Fruit fly (Drosophila melanogaster) whole organism, embryonic: ENCODE results near the gene CG34278.
A peak's percentile ranks its signal among the peaks of the same experiment; 100 is the strongest.

Experiments used
- Blimp-1 ChIP-seq: fragments of 200-800 bp; sonication (Bioruptor generic); optimal IDR thresholded peaks from 3 replicates; lab custom pipeline; 2018; ENCODE audit warnings: missing biosample characterization, missing genetic modification characterization, mild to moderate bottlenecking, moderate library complexity, missing genetic modification reagents
- CG10209 ChIP-seq: fragments of 200-800 bp; sonication (Bioruptor generic); optimal IDR thresholded peaks from 3 replicates; lab custom pipeline; 2017; ENCODE audit warnings: missing biosample characterization, mild to moderate bottlenecking, missing genetic modification characterization, missing genetic modification reagents
- CG10959 ChIP-seq: fragments of 200-800 bp; sonication (Bioruptor generic); IDR thresholded peaks from 2 replicates; pipeline ENCODE4 v1.3.6; 2022; ENCODE audit warnings: missing biosample characterization, missing genetic modification characterization
- CG11247 ChIP-seq: fragments of 200-800 bp; sonication (Bioruptor generic); IDR thresholded peaks from 2 replicates; pipeline ENCODE4 v1.3.6; 2022; ENCODE audit warnings: missing biosample characterization, missing genetic modification characterization
- CG11723 ChIP-seq: fragments of 200-800 bp; sonication (Bioruptor generic); optimal IDR thresholded peaks from 2 replicates; lab custom pipeline; 2017; ENCODE audit warnings: missing biosample characterization, mild to moderate bottlenecking, missing genetic modification characterization
- CG12104 ChIP-seq: fragments of 200-800 bp; sonication (Bioruptor generic); optimal IDR thresholded peaks from 3 replicates; lab custom pipeline; 2016; ENCODE audit warnings: missing biosample characterization, missing genetic modification characterization
- CG12659 ChIP-seq: fragments of 200-800 bp; sonication (Bioruptor generic); optimal IDR thresholded peaks from 3 replicates; lab custom pipeline; 2017; ENCODE audit warnings: mild to moderate bottlenecking, missing biosample characterization, missing genetic modification reagents, missing genetic modification characterization
- CG12769 ChIP-seq: fragments of 200-800 bp; sonication (Bioruptor generic); optimal IDR thresholded peaks from 2 replicates; lab custom pipeline; 2019; ENCODE audit warnings: missing biosample characterization, mild to moderate bottlenecking, missing genetic modification characterization, moderate library complexity
- CG17612 ChIP-seq: fragments of 200-800 bp; sonication (Bioruptor generic); IDR thresholded peaks from 2 replicates; pipeline ENCODE4 v1.3.6; 2022; ENCODE audit warnings: missing biosample characterization, missing genetic modification characterization
- CG2120 ChIP-seq: fragments of 200-800 bp; sonication (Bioruptor generic); optimal IDR thresholded peaks from 3 replicates; lab custom pipeline; 2016; ENCODE audit warnings: missing biosample characterization, missing genetic modification characterization
- CG2129 ChIP-seq: fragments of 200-800 bp; sonication (Bioruptor generic); IDR thresholded peaks from 2 replicates; pipeline ENCODE4 v1.3.6; 2022; ENCODE audit warnings: missing biosample characterization, missing genetic modification characterization; ENCODE audit not compliant: partially characterized antibody
- CG4282 ChIP-seq: fragments of 200-800 bp; sonication (Bioruptor generic); optimal IDR thresholded peaks from 2 replicates; lab custom pipeline; 2016; ENCODE audit warnings: missing biosample characterization, missing genetic modification characterization
- CG4617 ChIP-seq: fragments of 200-800 bp; sonication (Bioruptor generic); optimal IDR thresholded peaks from 3 replicates; lab custom pipeline; 2016; ENCODE audit warnings: missing biosample characterization, missing genetic modification characterization, borderline replicate concordance
- CG4730 ChIP-seq: fragments of 200-800 bp; sonication (Bioruptor generic); IDR thresholded peaks from 2 replicates; pipeline ENCODE4 v1.3.6; 2022; ENCODE audit warnings: missing biosample characterization, missing genetic modification characterization
- CG7839 ChIP-seq: fragments of 200-800 bp; sonication (Bioruptor generic); optimal IDR thresholded peaks from 3 replicates; lab custom pipeline; 2018; ENCODE audit warnings: missing biosample characterization, mild to moderate bottlenecking, missing genetic modification characterization, moderate library complexity
- CG7987 ChIP-seq: fragments of 200-800 bp; sonication (Bioruptor generic); optimal IDR thresholded peaks from 2 replicates; lab custom pipeline; 2018; ENCODE audit warnings: missing biosample characterization, mild to moderate bottlenecking, missing genetic modification characterization, moderate library complexity
- CG8089 ChIP-seq: fragments of 200-800 bp; sonication (Bioruptor generic); optimal IDR thresholded peaks from 3 replicates; lab custom pipeline; 2016; ENCODE audit warnings: missing biosample characterization, missing genetic modification characterization
- CG9437 ChIP-seq: fragments of 200-800 bp; sonication (Bioruptor generic); optimal IDR thresholded peaks from 2 replicates; lab custom pipeline; 2018; ENCODE audit warnings: missing biosample characterization, mild to moderate bottlenecking, missing genetic modification characterization
- CG9932 ChIP-seq: fragments of 200-800 bp; sonication (Bioruptor generic); IDR thresholded peaks from 2 replicates; pipeline ENCODE4 v1.3.6; 2022; ENCODE audit warnings: missing biosample characterization, missing genetic modification characterization
- CTCF ChIP-seq: fragments of 200-800 bp; sonication (Bioruptor generic); optimal IDR thresholded peaks from 2 replicates; lab custom pipeline; 2017; ENCODE audit warnings: missing biosample characterization, mild to moderate bottlenecking, missing genetic modification characterization, moderate library complexity
- D19B ChIP-seq: fragments of 200-800 bp; sonication (Bioruptor generic); optimal IDR thresholded peaks from 2 replicates; lab custom pipeline; 2017; ENCODE audit warnings: missing biosample characterization, mild to moderate bottlenecking, missing genetic modification characterization
- Dad ChIP-seq: fragments of 200-800 bp; sonication (Bioruptor generic); optimal IDR thresholded peaks from 3 replicates; lab custom pipeline; 2016; ENCODE audit warnings: missing biosample characterization, missing genetic modification characterization
- Doc3 ChIP-seq: fragments of 200-800 bp; sonication (Bioruptor generic); IDR thresholded peaks from 3 replicates; pipeline ENCODE4 v1.3.6; 2022; ENCODE audit warnings: missing biosample characterization, missing genetic modification characterization; ENCODE audit not compliant: partially characterized antibody
- Eip74EF ChIP-seq, 2 experiments: fragments of 200-800 bp in 1 of 2; fragments of >200 bp in 1 of 2; sonication (Bioruptor generic) in 1 of 2; optimal IDR thresholded peaks; 2 replicates each; lab custom pipeline; 2017 to 2019; ENCODE audit warnings: missing biosample characterization in 2 of 2, missing genetic modification characterization in 2 of 2, mild to moderate bottlenecking in 1 of 2, moderate library complexity in 1 of 2
- Ets97D ChIP-seq: fragments of 200-800 bp; sonication (Bioruptor generic); optimal IDR thresholded peaks from 3 replicates; lab custom pipeline; 2016; ENCODE audit warnings: missing biosample characterization, missing genetic modification characterization
- Hmx ChIP-seq: fragments of 200-800 bp; sonication (Bioruptor generic); optimal IDR thresholded peaks from 2 replicates; lab custom pipeline; 2016; ENCODE audit warnings: missing biosample characterization, missing genetic modification characterization
- Hr39 ChIP-seq: fragments of >200 bp; optimal IDR thresholded peaks from 2 replicates; lab custom pipeline; 2017
- Nf-YB ChIP-seq: fragments of 200-800 bp; sonication (Bioruptor generic); optimal IDR thresholded peaks from 3 replicates; lab custom pipeline; 2019; ENCODE audit warnings: missing biosample characterization, mild to moderate bottlenecking, missing genetic modification characterization, moderate library complexity
- Poxn ChIP-seq: fragments of 200-800 bp; sonication (Bioruptor generic); IDR thresholded peaks from 2 replicates; pipeline ENCODE4 v1.3.6; 2022; ENCODE audit warnings: missing biosample characterization, missing genetic modification characterization
- Scr ChIP-seq: fragments of 200-800 bp; sonication (Bioruptor generic); IDR thresholded peaks from 2 replicates; pipeline ENCODE4 v1.3.6; 2022; ENCODE audit warnings: missing biosample characterization, missing genetic modification characterization; ENCODE audit not compliant: partially characterized antibody
- Tbp ChIP-seq: fragments of >200 bp; optimal IDR thresholded peaks from 2 replicates; lab custom pipeline; 2018; ENCODE audit warnings: missing biosample characterization, missing genetic modification characterization
- al ChIP-seq: fragments of 200-800 bp; sonication (Bioruptor generic); IDR thresholded peaks from 2 replicates; pipeline ENCODE4 v1.3.6; 2022; ENCODE audit warnings: missing biosample characterization, missing genetic modification characterization
- aop ChIP-seq: fragments of 200-800 bp; sonication (Bioruptor generic); IDR thresholded peaks from 2 replicates; pipeline ENCODE4 v1.3.6; 2022; ENCODE audit warnings: missing biosample characterization, missing genetic modification characterization
- ase ChIP-seq: fragments of 200-800 bp; sonication (Bioruptor generic); IDR thresholded peaks from 3 replicates; pipeline ENCODE4 v1.3.6; 2022; ENCODE audit warnings: missing biosample characterization, missing genetic modification characterization
- ato ChIP-seq: fragments of 200-800 bp; sonication (Bioruptor generic); IDR thresholded peaks from 2 replicates; pipeline ENCODE4 v1.3.6; 2022; ENCODE audit warnings: missing biosample characterization, missing genetic modification characterization; ENCODE audit not compliant: partially characterized antibody
- cas ChIP-seq: fragments of 200-800 bp; sonication (Bioruptor generic); IDR thresholded peaks from 2 replicates; pipeline ENCODE4 v1.3.6; 2022; ENCODE audit warnings: missing biosample characterization, missing genetic modification characterization
- cwo ChIP-seq: fragments of 200-800 bp; sonication (Bioruptor generic); optimal IDR thresholded peaks from 3 replicates; lab custom pipeline; 2017; ENCODE audit warnings: missing biosample characterization, missing genetic modification characterization, mild to moderate bottlenecking, moderate library complexity, missing genetic modification reagents
- dmrt11E ChIP-seq: fragments of 200-800 bp; sonication (Bioruptor generic); optimal IDR thresholded peaks from 3 replicates; lab custom pipeline; 2018; ENCODE audit warnings: missing biosample characterization, mild to moderate bottlenecking, missing genetic modification characterization, moderate library complexity
- dmrt99B ChIP-seq: fragments of 200-800 bp; sonication (Bioruptor generic); optimal IDR thresholded peaks from 2 replicates; lab custom pipeline; 2018; ENCODE audit warnings: missing biosample characterization, mild to moderate bottlenecking, missing genetic modification characterization, moderate library complexity
- grn ChIP-seq: fragments of 200-800 bp; sonication (Bioruptor generic); optimal IDR thresholded peaks from 3 replicates; lab custom pipeline; 2017; ENCODE audit warnings: missing biosample characterization, missing genetic modification characterization
- gro ChIP-seq: fragments of 200-800 bp; sonication (Bioruptor generic); optimal IDR thresholded peaks from 2 replicates; lab custom pipeline; 2016; ENCODE audit warnings: missing biosample characterization, missing genetic modification characterization
- inv ChIP-seq: fragments of 200-800 bp; sonication (Bioruptor generic); IDR thresholded peaks from 2 replicates; pipeline ENCODE4 v1.3.6; 2022; ENCODE audit warnings: missing biosample characterization, missing genetic modification characterization; ENCODE audit not compliant: partially characterized antibody
- lbe ChIP-seq: fragments of 200-800 bp; sonication (Bioruptor generic); optimal IDR thresholded peaks from 2 replicates; lab custom pipeline; 2016; ENCODE audit warnings: missing biosample characterization, mild to moderate bottlenecking, missing genetic modification characterization
- mam ChIP-seq: fragments of 200-800 bp; sonication (Bioruptor generic); optimal IDR thresholded peaks from 3 replicates; lab custom pipeline; 2016; ENCODE audit warnings: missing biosample characterization, missing genetic modification characterization
- pho ChIP-seq: fragments of 200-800 bp; sonication (Bioruptor generic); optimal IDR thresholded peaks from 2 replicates; lab custom pipeline; 2016; ENCODE audit warnings: missing biosample characterization, missing genetic modification characterization
- pnt ChIP-seq: fragments of 200-800 bp; sonication (Bioruptor generic); optimal IDR thresholded peaks from 3 replicates; lab custom pipeline; 2016; ENCODE audit warnings: missing biosample characterization, missing genetic modification characterization
- pros ChIP-seq: fragments of 200-800 bp; sonication (Bioruptor generic); optimal IDR thresholded peaks from 3 replicates; lab custom pipeline; 2019; ENCODE audit warnings: missing biosample characterization, mild to moderate bottlenecking, missing genetic modification characterization, moderate library complexity
- row ChIP-seq: fragments of 200-800 bp; sonication (Bioruptor generic); IDR thresholded peaks from 3 replicates; pipeline ENCODE4 v1.3.6; 2022; ENCODE audit warnings: missing biosample characterization, missing genetic modification characterization
- run ChIP-seq: fragments of 200-800 bp; sonication (Bioruptor generic); optimal IDR thresholded peaks from 3 replicates; lab custom pipeline; 2018; ENCODE audit warnings: missing biosample characterization, mild to moderate bottlenecking, missing genetic modification characterization
- stc ChIP-seq: fragments of 200-800 bp; sonication (Bioruptor generic); IDR thresholded peaks from 2 replicates; pipeline ENCODE4 v1.3.6; 2022; ENCODE audit warnings: missing biosample characterization, missing genetic modification characterization
- vvl ChIP-seq: fragments of 200-800 bp; sonication (Bioruptor generic); IDR thresholded peaks from 2 replicates; pipeline ENCODE4 v1.3.6; 2022; ENCODE audit warnings: missing biosample characterization, missing genetic modification characterization
- zfh2 ChIP-seq: fragments of 200-800 bp; sonication (Bioruptor generic); optimal IDR thresholded peaks from 2 replicates; lab custom pipeline; 2016; ENCODE audit warnings: missing biosample characterization, missing genetic modification characterization

CG34278 gene

dm6 chr3R:17079859-17080255 is 40.4 kb upstream of the CG34278 start, which contains the start of the genes Keap1 and kuk (continued):
- TF ChIP-seq dmrt11E (tag; lab: Kevin White, UChicago) (no peak), row (GFP tag; lab: Robert Waterston, UW) (peak; percentile 50; the same call in 2 of the 3 replicates), pros (GFP tag; lab: Kevin White, UChicago) (no peak), Hr39 (lab: Kevin White, UChicago) (no peak), Doc3 (peak; percentile 79), run (no peak), CG9437 (GFP tag; lab: Kevin White, UChicago) (no peak), mam (GFP tag; lab: Kevin White, UChicago) (peak; percentile 76), vvl (GFP tag; lab: Robert Waterston, UW) (peak; percentile 66), Blimp-1 (peak; percentile 6), CG17612 (GFP tag; lab: Robert Waterston, UW) (no peak), ato (GFP tag; lab: Robert Waterston, UW) (no peak; the same call in 1 of the 2 replicates), aop (no peak), CG2129 (GFP tag; lab: Robert Waterston, UW) (peak; percentile 66), pho (GFP tag; lab: Kevin White, UChicago) (peak; percentile 57), CG12659 (GFP tag; lab: Kevin White, UChicago) (peak; percentile 75), Scr (GFP tag; lab: Robert Waterston, UW) (peak; percentile 88), grn (no peak), CG11723 (no peak), CG11247 (GFP tag; lab: Robert Waterston, UW) (peak; percentile 61), CG4730 (GFP tag; lab: Robert Waterston, UW) (no peak), dmrt99B (tag; lab: Kevin White, UChicago) (no peak), CG12104 (GFP tag; lab: Kevin White, UChicago) (peak; percentile 51), ase (GFP tag; lab: Robert Waterston, UW) (no peak), CG4282 (GFP tag; lab: Kevin White, UChicago) (no peak), cas (GFP tag; lab: Robert Waterston, UW) (peak; percentile 40; the same call in 1 of the 2 replicates), pnt (GFP tag; lab: Kevin White, UChicago) (no peak), CG9932 (peak; percentile 74), D19B (GFP tag; lab: Kevin White, UChicago) (peak; percentile 50), al (GFP tag; lab: Robert Waterston, UW) (peak; percentile 44; the same call in 1 of the 2 replicates), Ets97D (GFP tag; lab: Kevin White, UChicago) (peak; percentile 90), CG2120 (GFP tag; lab: Kevin White, UChicago) (peak; percentile 81), cwo (GFP tag; lab: Kevin White, UChicago) (no peak), zfh2 (GFP tag; lab: Kevin White, UChicago) (peak; percentile 56), Nf-YB (peak; percentile 29), CG10209 (GFP tag; lab: Kevin White, UChicago) (peak; percentile 41), CG10959 (GFP tag; lab: Robert Waterston, UW) (no peak), lbe (GFP tag; lab: Kevin White, UChicago) (peak; percentile 62), stc (GFP tag; lab: Robert Waterston, UW) (no peak), CG8089 (GFP tag; lab: Kevin White, UChicago) (peak; percentile 24), CG12769 (tag; lab: Kevin White, UChicago) (no peak), Hmx (GFP tag; lab: Kevin White, UChicago) (no peak), gro (GFP tag; lab: Kevin White, UChicago) (peak; percentile 60), CTCF (GFP tag; lab: Kevin White, UChicago) (peak; percentile 51), CG4617 (GFP tag; lab: Kevin White, UChicago) (peak; percentile 86), Eip74EF (GFP tag; optimal IDR thresholded peaks at IDR 0.05; lab: Kevin White, UChicago) (no peak), inv (GFP tag; lab: Robert Waterston, UW) (peak; percentile 88), CG7839 (peak; percentile 13), Poxn (GFP tag; lab: Robert Waterston, UW) (no peak), Tbp (GFP tag; lab: Kevin White, UChicago) (peak; percentile 20), Dad (GFP tag; lab: Kevin White, UChicago) (peak; percentile 43), CG7987 (GFP tag; lab: Kevin White, UChicago) (no peak)
